Worm (Caenorhabditis elegans): ENCODE results near the gene math-42.

DNA sequence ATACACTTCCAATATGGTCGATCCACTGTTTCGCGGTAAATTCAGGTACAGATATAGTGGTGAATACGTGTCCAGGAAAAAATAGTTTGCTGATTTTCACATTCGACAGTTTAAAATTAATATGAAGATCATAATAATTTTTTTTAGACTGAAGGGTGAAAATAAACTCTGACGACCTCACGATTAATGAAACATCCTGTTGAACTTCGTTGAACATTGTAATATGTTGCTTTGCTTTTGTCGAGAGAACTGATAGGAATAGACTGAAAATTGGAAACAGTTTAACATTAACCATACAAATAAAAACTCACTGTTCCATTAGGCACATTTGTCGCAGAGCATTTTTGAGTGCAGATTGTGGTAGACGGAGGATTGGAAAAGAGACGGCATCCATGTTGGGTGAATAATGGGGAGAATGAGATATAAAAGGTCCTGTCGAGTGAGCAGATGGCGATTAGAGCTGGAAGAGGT is 6.2 kb upstream of the math-42 start, which contains the start of gene fbxb-37:
- TF ChIP-seq tbx-37 (GFP tag; conservative IDR thresholded peaks at IDR 0.05) (no peak), hmbx-1 (tag; optimal IDR thresholded peaks at IDR 0.05) (no peak), F13C5.2 (tag; optimal IDR thresholded peaks at IDR 0.05) (no peak)

Measured in whole organism, early embryonic.